Fruit fly (Drosophila melanogaster): ENCODE data around the gene CG9590.

The CG9590 gene

dm6 chr3R:15768900-15769299 lies 17.6 kb upstream of the CG9590 start:
- TF ChIP-seq CG10631 (GFP tag; optimal IDR thresholded peaks at IDR 0.05) (no peak), fd59A (GFP tag; optimal IDR thresholded peaks at IDR 0.05) (no peak), net (GFP tag; optimal IDR thresholded peaks at IDR 0.05) (no peak), pdm3 (GFP tag; optimal IDR thresholded peaks at IDR 0.05) (no peak), CG32006 (GFP tag; optimal IDR thresholded peaks at IDR 0.05) (no peak), CG11902 (GFP tag; optimal IDR thresholded peaks at IDR 0.05) (no peak), Eip93F (GFP tag; optimal IDR thresholded peaks at IDR 0.05) (no peak), acj6 (GFP tag; optimal IDR thresholded peaks at IDR 0.05) (no peak), CG11762 (GFP tag; optimal IDR thresholded peaks at IDR 0.05; ENCODE audit: insufficient read depth) (no peak)

DNA sequence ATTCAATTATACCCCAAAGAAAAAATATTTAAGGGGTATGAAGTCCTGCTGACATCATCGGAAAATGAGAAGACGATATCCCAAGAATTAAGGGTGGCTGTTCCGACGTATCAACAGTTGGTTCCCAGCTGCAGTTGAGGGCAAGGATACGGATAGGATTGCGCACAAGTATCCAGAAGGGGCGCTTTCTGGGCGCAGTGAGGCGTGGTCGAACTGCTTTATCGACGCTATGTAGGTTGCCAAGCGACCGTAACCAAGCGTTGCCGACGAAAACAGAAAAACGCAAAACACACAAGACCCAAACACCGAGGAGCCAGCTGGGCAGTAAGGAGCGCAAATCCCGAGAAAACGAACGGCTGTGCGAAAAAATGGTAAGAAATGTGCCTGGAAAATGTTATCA lies 12.4 kb upstream of the CG9590 start, which contains the start of gene Ttc26:
Gene Ttc26 (plus strand): TSS at position 289 of the 400 bp plus-strand sequence.
- TF ChIP-seq pdm3 (GFP tag; optimal IDR thresholded peaks at IDR 0.05) (no peak), CG11902 (GFP tag; optimal IDR thresholded peaks at IDR 0.05) (no peak), fd85E (GFP tag; optimal IDR thresholded peaks at IDR 0.05) (no peak), Met (GFP tag; optimal IDR thresholded peaks at IDR 0.05) (no peak), Hr39 (GFP tag; optimal IDR thresholded peaks at IDR 0.05) (no peak), CG11294 (GFP tag; IDR thresholded peaks at IDR 0.05) (no peak), CG15336 (GFP tag; IDR thresholded peaks at IDR 0.05) (no peak), CG32006 (GFP tag; optimal IDR thresholded peaks at IDR 0.05) (no peak), topi (GFP tag; optimal IDR thresholded peaks at IDR 0.05) (no peak), CG6792 (GFP tag; optimal IDR thresholded peaks at IDR 0.05) (no peak)

dm6 chr3R:15775242-15775641 lies 11.3 kb upstream of the CG9590 start, which contains the start of gene CG45207:
TSS of gene CG45207 (minus strand) at chr3R:15775342.
- no peak for TF ChIP-seq acj6 (GFP tag; optimal IDR thresholded peaks at IDR 0.05)
- no peak for TF ChIP-seq CG9139 (GFP tag; optimal IDR thresholded peaks at IDR 0.05)
- no peak for TF ChIP-seq CG16779 (tag; optimal IDR thresholded peaks at IDR 0.05)
- TF ChIP-seq fkh (GFP tag; optimal IDR thresholded peaks at IDR 0.05) = no peak
- TF ChIP-seq vri (GFP tag; optimal IDR thresholded peaks at IDR 0.05) = no peak

DNA sequence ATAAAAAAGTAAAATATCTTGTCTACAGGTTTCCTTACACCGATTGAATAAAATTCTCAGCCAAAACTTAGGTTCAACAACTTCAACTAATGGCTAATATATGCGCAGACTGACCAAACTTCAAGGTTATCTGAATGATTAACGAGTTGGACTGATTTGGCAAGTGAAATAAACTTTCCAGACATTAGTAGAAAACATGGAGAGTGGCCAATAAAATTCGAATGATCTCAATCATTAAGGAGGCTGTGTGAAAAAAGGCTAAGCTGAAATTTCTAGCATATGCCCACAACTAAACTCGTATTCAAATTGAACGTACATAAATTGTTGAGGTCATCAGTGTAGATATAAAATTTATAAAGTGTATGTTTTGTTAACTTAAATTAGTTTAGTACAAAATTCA lies 7.0 kb upstream of the CG9590 start, which contains the start of gene CG5614:
Gene CG5614 (plus strand): TSS at position 301 of the 400 bp plus-strand sequence.
- TF ChIP-seq Blimp-1 (GFP tag; optimal IDR thresholded peaks at IDR 0.05) = no peak
- TF ChIP-seq CG8319 (GFP tag; optimal IDR thresholded peaks at IDR 0.05) = no peak
- no peak for TF ChIP-seq salr (GFP tag; optimal IDR thresholded peaks at IDR 0.05)
- TF ChIP-seq Hr38 (GFP tag; optimal IDR thresholded peaks at IDR 0.05) = no peak
- no peak for TF ChIP-seq Eip75B (GFP tag; optimal IDR thresholded peaks at IDR 0.05)
- TF ChIP-seq CG3032 (tag; optimal IDR thresholded peaks at IDR 0.05) = no peak
- TF ChIP-seq Sox15 (GFP tag; optimal IDR thresholded peaks at IDR 0.05) = no peak
- no peak for TF ChIP-seq CG31627 (GFP tag; optimal IDR thresholded peaks at IDR 0.05)
- no peak for TF ChIP-seq CG4318 (GFP tag; optimal IDR thresholded peaks at IDR 0.05)
- TF ChIP-seq ss (GFP tag; optimal IDR thresholded peaks at IDR 0.05) = no peak
- no peak for TF ChIP-seq Met (GFP tag; optimal IDR thresholded peaks at IDR 0.05)
- TF ChIP-seq Ets96B (tag; optimal IDR thresholded peaks at IDR 0.05) = no peak
- no peak for TF ChIP-seq pdm3 (GFP tag; optimal IDR thresholded peaks at IDR 0.05)
- TF ChIP-seq Eip93F (GFP tag; optimal IDR thresholded peaks at IDR 0.05) = no peak
- TF ChIP-seq CG9139 (GFP tag; optimal IDR thresholded peaks at IDR 0.05) = no peak
- TF ChIP-seq cyc (GFP tag; optimal IDR thresholded peaks at IDR 0.05) = no peak
- no peak for TF ChIP-seq Sox14 (GFP tag; optimal IDR thresholded peaks at IDR 0.05)
- no peak for TF ChIP-seq CG6854 (GFP tag; optimal IDR thresholded peaks at IDR 0.05)
- TF ChIP-seq fd59A (GFP tag; optimal IDR thresholded peaks at IDR 0.05) = no peak
- no peak for TF ChIP-seq CG11762 (GFP tag; optimal IDR thresholded peaks at IDR 0.05; ENCODE audit: insufficient read depth)

dm6 chr3R:15784298-15784697 lies 2.2 kb upstream of the CG9590 start:
- TF ChIP-seq acj6 (GFP tag; optimal IDR thresholded peaks at IDR 0.05) = no peak
- no peak for TF ChIP-seq lz (GFP tag; optimal IDR thresholded peaks at IDR 0.05)
- no peak for TF ChIP-seq dac (GFP tag; optimal IDR thresholded peaks at IDR 0.05)
- TF ChIP-seq CG6163 (GFP tag; IDR thresholded peaks at IDR 0.05) = no peak
- no peak for TF ChIP-seq Smox (GFP tag; optimal IDR thresholded peaks at IDR 0.05)

Measured in whole organism, prepupa.